Fruit fly (Drosophila melanogaster): ENCODE data around the gene CG33784.
A peak's percentile ranks its signal among the peaks of the same experiment; 100 is the strongest.

The CG33784 gene

DNA sequence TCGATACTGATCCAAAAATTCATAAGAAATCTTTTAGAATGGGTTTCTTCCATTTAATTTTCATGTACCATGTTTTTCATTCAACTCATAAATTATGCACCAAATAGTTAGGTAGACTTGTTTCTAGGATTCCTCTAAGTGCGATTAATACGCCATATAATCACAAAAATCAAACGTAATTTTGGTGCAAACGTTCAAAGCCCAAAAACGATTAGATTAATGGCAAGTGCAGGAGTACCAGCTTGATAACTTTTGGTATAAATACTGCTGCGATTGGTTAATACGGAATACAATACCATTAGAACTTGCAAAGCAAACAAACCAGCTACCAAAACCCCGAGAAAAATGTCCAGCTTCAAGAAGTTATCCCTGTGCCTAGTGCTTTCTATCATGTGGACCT lies 7.8 kb upstream of the CG33784 start, which contains the start of gene Npc2c (continued):
- TF ChIP-seq CG16779 (tag; optimal IDR thresholded peaks at IDR 0.05) (no peak), CG9139 (GFP tag; optimal IDR thresholded peaks at IDR 0.05) (no peak)

- no peak for TF ChIP-seq CG4318 (GFP tag; optimal IDR thresholded peaks at IDR 0.05)
- TF ChIP-seq CG11902 (GFP tag; optimal IDR thresholded peaks at IDR 0.05): no peak
- no peak for TF ChIP-seq fkh (GFP tag; optimal IDR thresholded peaks at IDR 0.05)
- TF ChIP-seq CG6163 (GFP tag; IDR thresholded peaks at IDR 0.05): no peak
- TF ChIP-seq Hr4 (GFP tag; optimal IDR thresholded peaks at IDR 0.05): no peak
- TF ChIP-seq CG8119 (GFP tag; IDR thresholded peaks at IDR 0.05): no peak
- no peak for TF ChIP-seq CG7368 (GFP tag; optimal IDR thresholded peaks at IDR 0.05)
- no peak for TF ChIP-seq dac (GFP tag; optimal IDR thresholded peaks at IDR 0.05)
- TF ChIP-seq ss (GFP tag; optimal IDR thresholded peaks at IDR 0.05): no peak
- no peak for TF ChIP-seq CG6854 (GFP tag; optimal IDR thresholded peaks at IDR 0.05)
- no peak for TF ChIP-seq CG1621 (tag; optimal IDR thresholded peaks at IDR 0.05)
- TF ChIP-seq topi (GFP tag; optimal IDR thresholded peaks at IDR 0.05): no peak
- TF ChIP-seq spab (GFP tag; optimal IDR thresholded peaks at IDR 0.05): no peak
- TF ChIP-seq CG11294 (GFP tag; IDR thresholded peaks at IDR 0.05): no peak
- TF ChIP-seq OdsH (GFP tag; optimal IDR thresholded peaks at IDR 0.05): no peak
- TF ChIP-seq svp (GFP tag): no peak
- TF ChIP-seq CG15336 (GFP tag; IDR thresholded peaks at IDR 0.05): no peak
Measured at dm6 chr3R:10062324-10062723, 5.4 kb upstream of the CG33784 start, which contains the start of gene CG33630. CG33630 (plus strand) TSS chr3R:10062624.

DNA sequence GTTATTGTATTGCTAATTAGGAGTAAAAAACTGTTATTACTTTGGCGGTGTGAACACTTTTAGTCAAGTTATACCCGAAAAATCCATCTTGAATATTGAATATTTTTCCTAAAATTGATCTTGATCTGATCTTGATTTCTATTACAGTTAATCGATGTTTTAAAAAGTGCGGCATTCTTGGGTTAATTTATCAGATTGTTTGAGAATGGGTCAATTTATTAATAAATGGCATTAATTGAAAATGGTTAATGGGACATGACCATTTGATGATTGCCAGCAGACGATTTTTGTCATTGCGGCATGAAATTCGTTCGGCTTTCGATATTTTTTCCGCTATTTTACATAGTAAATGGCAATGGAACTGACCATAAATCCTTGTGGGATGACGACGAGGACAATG lies 4.0 kb upstream of the CG33784 start, which contains the start of gene CG33631:
CG33631 (plus strand) TSS at position 301 of the 400 bp plus-strand sequence.
- TF ChIP-seq vri (GFP tag; optimal IDR thresholded peaks at IDR 0.05) (no peak), CG6854 (GFP tag; optimal IDR thresholded peaks at IDR 0.05) (no peak), Met (GFP tag; optimal IDR thresholded peaks at IDR 0.05) (no peak), CG10631 (GFP tag; optimal IDR thresholded peaks at IDR 0.05) (no peak), Ets96B (tag; optimal IDR thresholded peaks at IDR 0.05) (no peak), CG8319 (GFP tag; optimal IDR thresholded peaks at IDR 0.05) (no peak), Smox (GFP tag; optimal IDR thresholded peaks at IDR 0.05) (no peak)

DNA sequence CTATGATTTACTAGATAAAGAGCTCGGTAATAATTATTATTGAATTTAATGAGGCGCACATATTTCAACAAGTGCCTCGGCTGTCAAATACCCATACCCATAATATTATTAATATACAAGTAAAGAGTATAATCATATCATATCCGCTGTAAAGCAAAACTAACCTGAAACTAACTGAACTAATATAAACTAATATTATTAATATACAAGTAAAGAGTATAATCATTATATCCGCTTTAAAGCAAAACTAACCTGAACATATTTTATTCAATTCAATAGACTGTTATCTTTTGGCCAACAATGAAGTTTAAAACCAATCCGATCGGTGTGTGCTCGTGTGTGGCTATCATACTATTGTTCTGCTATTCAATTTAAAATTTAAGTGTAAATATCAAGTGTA lies 1.2 kb upstream of the CG33784 start, which contains the start of gene CG33783:
CG33783 (plus strand) TSS at position 301 of the 400 bp plus-strand sequence.
- no peak for TF ChIP-seq Hr38 (GFP tag; optimal IDR thresholded peaks at IDR 0.05)
- no peak for TF ChIP-seq CG10631 (GFP tag; optimal IDR thresholded peaks at IDR 0.05)
- TF ChIP-seq fd85E (GFP tag; optimal IDR thresholded peaks at IDR 0.05): no peak
- TF ChIP-seq esn (GFP tag; optimal IDR thresholded peaks at IDR 0.05): no peak
- TF ChIP-seq svp (GFP tag): no peak
- TF ChIP-seq salr (GFP tag; optimal IDR thresholded peaks at IDR 0.05): no peak
- TF ChIP-seq CG6163 (GFP tag; IDR thresholded peaks at IDR 0.05): no peak
- TF ChIP-seq CG11294 (GFP tag; IDR thresholded peaks at IDR 0.05): no peak
- TF ChIP-seq topi (GFP tag; optimal IDR thresholded peaks at IDR 0.05): no peak
- TF ChIP-seq CG8632 (GFP tag; optimal IDR thresholded peaks at IDR 0.05): no peak
- no peak for TF ChIP-seq CG3919 (GFP tag; optimal IDR thresholded peaks at IDR 0.05)
- no peak for TF ChIP-seq Ets96B (tag; optimal IDR thresholded peaks at IDR 0.05)
- no peak for TF ChIP-seq Sox15 (GFP tag; optimal IDR thresholded peaks at IDR 0.05)
- TF ChIP-seq Sox102F (GFP tag; optimal IDR thresholded peaks at IDR 0.05): no peak
- TF ChIP-seq OdsH (GFP tag; optimal IDR thresholded peaks at IDR 0.05): no peak
- TF ChIP-seq Hr39 (GFP tag; optimal IDR thresholded peaks at IDR 0.05): no peak
- no peak for TF ChIP-seq Smox (GFP tag; optimal IDR thresholded peaks at IDR 0.05)
- no peak for TF ChIP-seq Eip78C (GFP tag)

dm6 chr3R:10068780-10069179 lies 1.1 kb downstream of the CG33784 start:
- TF ChIP-seq lz (GFP tag; optimal IDR thresholded peaks at IDR 0.05): no peak
- TF ChIP-seq dsx (GFP tag; optimal IDR thresholded peaks at IDR 0.05; ENCODE audit: poor library complexity, severe bottlenecking): no peak
- no peak for TF ChIP-seq vri (GFP tag; optimal IDR thresholded peaks at IDR 0.05)
- TF ChIP-seq Smox (GFP tag; optimal IDR thresholded peaks at IDR 0.05): no peak
- TF ChIP-seq svp (GFP tag): peak; percentile 28
- TF ChIP-seq CG4318 (GFP tag; optimal IDR thresholded peaks at IDR 0.05): no peak
- TF ChIP-seq Eip78C (GFP tag): no peak
- TF ChIP-seq acj6 (GFP tag; optimal IDR thresholded peaks at IDR 0.05): no peak

Data from whole organism, prepupa.